Worm (Caenorhabditis elegans) whole organism, mixed stage, embryonic: ENCODE measurements around the gene spig-5.
"Not testable (repeated sequence)": the region's sequence is repeated elsewhere in the genome, so short reads cannot be mapped to it uniquely, and the experiment has no call there.

Experiments used
- M03D4.4 ChIP-seq: sonication (generic microtip); optimal IDR thresholded peaks from 2 replicates; lab custom pipeline; 2017; ENCODE audit warnings: mild to moderate bottlenecking, missing genetic modification characterization, missing compliant biosample characterization
- bed-3 ChIP-seq: fragments of 200-800 bp; sonication (Bioruptor generic); optimal IDR thresholded peaks from 3 replicates; lab custom pipeline; 2018; ENCODE audit warnings: mild to moderate bottlenecking, missing genetic modification characterization, moderate library complexity, missing compliant biosample characterization
- blmp-1 ChIP-seq: fragments of 150-350 bp; optimal IDR thresholded peaks from 2 replicates; lab custom pipeline; 2014; ENCODE audit warnings: missing biosample characterization, missing genetic modification characterization
- ceh-39 ChIP-seq: fragments of 150-350 bp; optimal IDR thresholded peaks from 2 replicates; lab custom pipeline; 2014; ENCODE audit warnings: missing biosample characterization, missing genetic modification characterization
- ceh-83 ChIP-seq: fragments of 200-800 bp; sonication (Bioruptor generic); optimal IDR thresholded peaks from 2 replicates; lab custom pipeline; 2018; ENCODE audit warnings: mild to moderate bottlenecking, missing genetic modification characterization, missing compliant biosample characterization
- ces-1 ChIP-seq: fragments of 150-350 bp; optimal IDR thresholded peaks from 2 replicates; lab custom pipeline; 2014; ENCODE audit warnings: missing biosample characterization, missing genetic modification reagents, missing genetic modification characterization
- drap-1 ChIP-seq: fragments of 200-800 bp; sonication (Bioruptor generic); optimal IDR thresholded peaks from 3 replicates; lab custom pipeline; 2018; ENCODE audit warnings: mild to moderate bottlenecking, missing genetic modification characterization, missing compliant biosample characterization
- elt-3 ChIP-seq: fragments of 150-350 bp; optimal IDR thresholded peaks from 2 replicates; lab custom pipeline; 2014; ENCODE audit warnings: missing biosample characterization, missing genetic modification characterization
- flh-1 ChIP-seq: fragments of 200-800 bp; sonication (Bioruptor generic); optimal IDR thresholded peaks from 2 replicates; lab custom pipeline; 2018; ENCODE audit warnings: mild to moderate bottlenecking, missing genetic modification characterization, moderate library complexity, missing compliant biosample characterization
- ham-2 ChIP-seq: fragments of 200-800 bp; sonication (Bioruptor generic); optimal IDR thresholded peaks from 2 replicates; lab custom pipeline; 2018; ENCODE audit warnings: mild to moderate bottlenecking, missing genetic modification characterization, missing compliant biosample characterization
- lin-13 ChIP-seq: fragments of 150-350 bp; optimal IDR thresholded peaks from 2 replicates; lab custom pipeline; 2014; ENCODE audit warnings: missing biosample characterization, missing genetic modification characterization
- lin-32 ChIP-seq: fragments of 200-800 bp; sonication (Bioruptor generic); optimal IDR thresholded peaks from 2 replicates; lab custom pipeline; 2018; ENCODE audit warnings: mild to moderate bottlenecking, missing genetic modification characterization, missing compliant biosample characterization
- lsy-2 ChIP-seq: fragments of 150-350 bp; optimal IDR thresholded peaks from 2 replicates; lab custom pipeline; 2014; ENCODE audit warnings: missing biosample characterization, missing genetic modification characterization
- mab-5 ChIP-seq: fragments of 150-350 bp; optimal IDR thresholded peaks from 2 replicates; lab custom pipeline; 2014; ENCODE audit warnings: missing biosample characterization, missing genetic modification characterization
- mls-2 ChIP-seq: sonication (generic microtip); optimal IDR thresholded peaks from 2 replicates; lab custom pipeline; 2016; ENCODE audit warnings: mild to moderate bottlenecking, missing genetic modification characterization, moderate library complexity, missing compliant biosample characterization
- nhr-12 ChIP-seq: fragments of 150-350 bp; optimal IDR thresholded peaks from 2 replicates; lab custom pipeline; 2014; ENCODE audit warnings: missing biosample characterization, missing genetic modification characterization
- nhr-2 ChIP-seq: fragments of 150-350 bp; optimal IDR thresholded peaks from 2 replicates; lab custom pipeline; 2014; ENCODE audit warnings: missing biosample characterization, missing genetic modification characterization
- nhr-237 ChIP-seq: fragments of 150-350 bp; optimal IDR thresholded peaks from 2 replicates; lab custom pipeline; 2014; ENCODE audit warnings: missing biosample characterization, missing genetic modification characterization
- nhr-28 ChIP-seq: fragments of 150-350 bp; optimal IDR thresholded peaks from 2 replicates; lab custom pipeline; 2014; ENCODE audit warnings: missing biosample characterization, missing genetic modification characterization
- nhr-76 ChIP-seq: sonication (generic microtip); optimal IDR thresholded peaks from 2 replicates; lab custom pipeline; 2017; ENCODE audit warnings: missing biosample characterization, missing genetic modification characterization
- pha-4 ChIP-seq: fragments of 150-350 bp; optimal IDR thresholded peaks from 2 replicates; lab custom pipeline; 2018; ENCODE audit warnings: missing biosample characterization, missing genetic modification reagents, missing genetic modification characterization
- sem-2 ChIP-seq: fragments of 200-800 bp; sonication (Bioruptor generic); optimal IDR thresholded peaks from 2 replicates; lab custom pipeline; 2018; ENCODE audit warnings: mild to moderate bottlenecking, missing genetic modification characterization, missing compliant biosample characterization
- snpc-4 ChIP-seq: fragments of 150-350 bp; optimal IDR thresholded peaks from 2 replicates; lab custom pipeline; 2014; ENCODE audit warnings: missing biosample characterization, missing genetic modification characterization
- sptf-1 ChIP-seq: sonication (generic microtip); optimal IDR thresholded peaks from 2 replicates; lab custom pipeline; 2017; ENCODE audit warnings: mild to moderate bottlenecking, missing genetic modification characterization, moderate library complexity, missing compliant biosample characterization
- tbx-8 ChIP-seq: fragments of 200-800 bp; sonication (Bioruptor generic); optimal IDR thresholded peaks from 2 replicates; lab custom pipeline; 2018; ENCODE audit warnings: mild to moderate bottlenecking, missing genetic modification characterization, moderate library complexity, missing compliant biosample characterization
- unc-120 ChIP-seq: sonication (generic microtip); optimal IDR thresholded peaks from 2 replicates; lab custom pipeline; 2017; ENCODE audit warnings: missing genetic modification characterization, missing compliant biosample characterization; ENCODE audit not compliant: poor library complexity, severe bottlenecking
- unc-39 ChIP-seq: fragments of 150-350 bp; optimal IDR thresholded peaks from 2 replicates; lab custom pipeline; 2014; ENCODE audit warnings: missing biosample characterization, missing genetic modification characterization
- unc-62 ChIP-seq: fragments of 150-350 bp; optimal IDR thresholded peaks from 2 replicates; lab custom pipeline; 2014; ENCODE audit warnings: missing biosample characterization, missing genetic modification reagents, missing genetic modification characterization
- zip-8 ChIP-seq: fragments of 150-350 bp; optimal IDR thresholded peaks from 2 replicates; lab custom pipeline; 2014; ENCODE audit warnings: missing biosample characterization, missing genetic modification characterization
- ztf-11 ChIP-seq: fragments of 150-350 bp; optimal IDR thresholded peaks from 2 replicates; lab custom pipeline; 2014; ENCODE audit warnings: missing biosample characterization, missing genetic modification characterization

The spig-5 gene

ce11 chrV:14308164-14308563 is at the start of gene spig-5:
Gene spig-5, plus strand, starts transcription at chrV:14308464.
- TF ChIP-seq bed-3; mab-5 (tag; lab: Kevin White, UChicago); unc-120 (tag; lab: Kevin White, UChicago): not testable (repeated sequence)

ce11 chrV:14260831-14261230 is 47.4 kb upstream of the spig-5 start, which contains the start of gene F40G12.2:
Gene F40G12.2, minus strand, starts transcription at chrV:14260931.
- no peak for TF ChIP-seq nhr-2
- no peak for TF ChIP-seq ztf-11 (tag; lab: Kevin White, UChicago)
- no peak for TF ChIP-seq nhr-12 (tag; lab: Kevin White, UChicago)

ce11 chrV:14267326-14267942 is 40.8 kb upstream of the spig-5 start:
- TF ChIP-seq mab-5 (tag; lab: Kevin White, UChicago), result no peak
- no peak for TF ChIP-seq snpc-4 (tag; lab: Kevin White, UChicago)
- TF ChIP-seq ces-1 (GFP tag; lab: Kevin White, UChicago), result no peak
- TF ChIP-seq bed-3, result no peak
- no peak for TF ChIP-seq drap-1 (GFP tag; lab: Kevin White, UChicago)
- no peak for TF ChIP-seq unc-39 (tag; lab: Kevin White, UChicago)

- TF ChIP-seq unc-120 (tag; lab: Kevin White, UChicago) (no peak), blmp-1 (tag; lab: Kevin White, UChicago) (no peak), nhr-12 (tag; lab: Kevin White, UChicago) (no peak), sem-2 (GFP tag; lab: Kevin White, UChicago) (no peak), ceh-39 (tag; lab: Kevin White, UChicago) (no peak), lin-32 (no peak), mab-5 (tag; lab: Kevin White, UChicago) (no peak), ztf-11 (tag; lab: Kevin White, UChicago) (no peak), nhr-237 (tag; lab: Kevin White, UChicago) (no peak), zip-8 (tag; lab: Kevin White, UChicago) (no peak), nhr-76 (tag; lab: Kevin White, UChicago) (no peak), elt-3 (tag; lab: Kevin White, UChicago) (no peak), nhr-28 (tag; lab: Kevin White, UChicago) (no peak), snpc-4 (tag; lab: Kevin White, UChicago) (no peak), sptf-1 (no peak), ceh-83 (GFP tag; lab: Kevin White, UChicago) (no peak), ces-1 (GFP tag; lab: Kevin White, UChicago) (no peak), pha-4 (tag; lab: Kevin White, UChicago) (no peak), mls-2 (tag; lab: Kevin White, UChicago) (no peak), tbx-8 (GFP tag; lab: Kevin White, UChicago) (no peak)
Measured at ce11 chrV:14268616-14269015, 39.6 kb upstream of the spig-5 start, which contains the start of gene F40G12.4. Gene F40G12.4, minus strand, starts transcription at chrV:14268716.

ce11 chrV:14270729-14271128 is 37.5 kb upstream of the spig-5 start, which contains the start of gene F40G12.5:
Gene F40G12.5, minus strand, starts transcription at chrV:14270829.
- TF ChIP-seq mls-2 (tag; lab: Kevin White, UChicago) (no peak), ceh-83 (GFP tag; lab: Kevin White, UChicago) (no peak), zip-8 (tag; lab: Kevin White, UChicago) (no peak), ztf-11 (tag; lab: Kevin White, UChicago) (no peak), elt-3 (tag; lab: Kevin White, UChicago) (no peak), unc-120 (tag; lab: Kevin White, UChicago) (no peak), sptf-1 (no peak), nhr-12 (tag; lab: Kevin White, UChicago) (no peak), nhr-2 (no peak), ces-1 (GFP tag; lab: Kevin White, UChicago) (no peak), M03D4.4 (tag; lab: Kevin White, UChicago) (no peak), unc-62 (GFP tag; lab: Kevin White, UChicago) (no peak), bed-3 (no peak), lsy-2 (tag; lab: Kevin White, UChicago) (no peak), lin-13 (tag; lab: Kevin White, UChicago) (no peak), flh-1 (no peak), ham-2 (no peak), snpc-4 (tag; lab: Kevin White, UChicago) (no peak), tbx-8 (GFP tag; lab: Kevin White, UChicago) (no peak), unc-39 (tag; lab: Kevin White, UChicago) (no peak)
- TF ChIP-seq, all 35 proteins: peak for 0
